Worm (Caenorhabditis elegans): ENCODE data around the gene Y51H4A.937.

- no peak for TF ChIP-seq ceh-48 (tag; optimal IDR thresholded peaks at IDR 0.05)
- no peak for TF ChIP-seq hlh-13 (GFP tag; optimal IDR thresholded peaks at IDR 0.05)
- TF ChIP-seq nhr-11 (tag; optimal IDR thresholded peaks at IDR 0.05) = no peak
- no peak for TF ChIP-seq ceh-19 (GFP tag; optimal IDR thresholded peaks at IDR 0.05)
- no peak for TF ChIP-seq K09A11.1 (tag; optimal IDR thresholded peaks at IDR 0.05; ENCODE audit: insufficient read depth)
- TF ChIP-seq ama-1 (optimal IDR thresholded peaks at IDR 0.05) = no peak
Measured at ce11 chrIV:16525018-16525417, 3.5 kb upstream of the Y51H4A.937 start.
